Fruit fly (Drosophila melanogaster) Kc167 (cell line): ENCODE results near the gene CG6356.

ENCODE experiments used
- Myc ChIP-seq: fragments of >200 bp; optimal IDR thresholded peaks from 2 replicates; lab custom pipeline; 2017; ENCODE audit warnings: missing external identifiers
- Sin3A ChIP-seq: fragments of >200 bp; optimal IDR thresholded peaks from 2 replicates; lab custom pipeline; 2018; ENCODE audit warnings: missing external identifiers
- h ChIP-seq: fragments of >200 bp; optimal IDR thresholded peaks from 3 replicates; lab custom pipeline; 2018; ENCODE audit warnings: missing external identifiers
- insv ChIP-seq: fragments of >200 bp; optimal IDR thresholded peaks from 3 replicates; lab custom pipeline; 2018; ENCODE audit warnings: missing external identifiers
- psq ChIP-seq: fragments of >200 bp; optimal IDR thresholded peaks from 2 replicates; lab custom pipeline; 2017; ENCODE audit warnings: missing external identifiers
- ttk ChIP-seq: sonication (Bioruptor generic); optimal IDR thresholded peaks from 2 replicates; lab custom pipeline; 2017; ENCODE audit warnings: missing external identifiers

The CG6356 gene

DNA sequence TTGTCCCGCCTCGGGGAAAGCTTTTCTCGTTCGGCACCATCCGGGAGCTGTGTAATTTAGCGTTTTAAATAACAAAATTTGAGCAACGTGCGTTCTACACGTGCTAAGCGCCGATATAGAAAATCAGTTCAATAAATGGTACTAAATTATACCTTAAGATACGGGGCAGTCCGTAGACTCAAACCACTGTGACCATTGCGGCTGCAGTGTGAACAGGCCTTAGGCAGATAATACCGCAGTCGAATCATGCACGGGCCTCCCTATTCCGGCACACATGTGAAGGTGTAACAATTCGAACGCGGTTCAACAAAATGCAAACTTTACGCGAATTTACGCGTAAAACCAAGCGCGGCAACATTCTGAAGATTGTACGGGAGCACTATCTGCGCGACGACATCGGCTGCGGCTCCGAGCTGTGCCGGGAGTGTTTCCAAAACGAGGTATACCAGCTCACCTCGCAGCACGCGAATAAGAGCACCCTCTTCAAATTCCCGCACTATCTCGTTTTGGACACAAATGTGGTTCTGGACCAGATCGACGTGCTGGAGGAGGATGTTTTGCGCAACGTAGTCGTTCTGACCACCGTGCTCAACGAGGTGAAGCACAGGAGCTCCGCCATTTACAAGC is 49.5 kb downstream of the CG6356 start, which contains the start of the genes Rrp5 and Dis3:
Gene Rrp5, minus strand, starts transcription at position 135 of the 627 bp plus-strand sequence.
Gene Dis3, plus strand, starts transcription at position 252 of the 627 bp plus-strand sequence.
- no peak for TF ChIP-seq ttk (lab: Kevin White, UChicago)
- no peak for TF ChIP-seq insv (lab: Kevin White, UChicago)
- no peak for TF ChIP-seq Myc (lab: Kevin White, UChicago)
- no peak for TF ChIP-seq h (lab: Kevin White, UChicago)
- no peak for TF ChIP-seq psq (lab: Kevin White, UChicago)

DNA sequence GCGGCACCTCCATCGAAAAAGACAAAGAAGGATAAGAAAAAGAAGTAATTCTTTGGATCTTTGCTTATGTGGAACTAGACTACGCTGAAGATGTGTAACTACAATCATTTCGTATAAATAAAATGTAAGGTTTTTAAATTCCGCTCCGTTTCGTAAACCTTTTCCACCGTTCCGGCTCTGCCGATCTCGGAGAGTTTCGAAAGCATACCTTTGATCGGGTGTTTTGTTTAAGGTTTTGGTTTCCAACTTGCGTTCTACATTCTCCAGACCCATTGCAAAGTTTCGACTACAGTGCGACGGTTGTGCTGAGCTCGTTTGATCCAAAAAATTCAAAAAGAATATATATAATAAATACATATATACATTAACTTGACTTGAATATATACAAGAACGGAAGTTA is 52.9 kb downstream of the CG6356 start, which contains the start of gene CG6432:
Gene CG6432, plus strand, starts transcription at position 301 of the 400 bp plus-strand sequence.
- TF ChIP-seq Myc (lab: Kevin White, UChicago) (no peak), Sin3A (lab: Kevin White, UChicago) (no peak), ttk (lab: Kevin White, UChicago) (no peak), h (lab: Kevin White, UChicago) (no peak), insv (lab: Kevin White, UChicago) (no peak)
